Fruit fly (Drosophila melanogaster) whole organism, embryonic: ENCODE results near the gene CG42486.

Experiments used
- Awh ChIP-seq: fragments of 200-800 bp; sonication (Bioruptor generic); IDR thresholded peaks from 2 replicates; pipeline ENCODE4, ENCODE4 v1.3.6; 2022; ENCODE audit warnings: missing biosample characterization, missing genetic modification characterization
- Bgb ChIP-seq: fragments of 200-800 bp; sonication (Bioruptor generic); IDR thresholded peaks from 2 replicates; pipeline ENCODE4 v1.3.6; 2022; ENCODE audit warnings: missing biosample characterization, missing genetic modification characterization; ENCODE audit not compliant: partially characterized antibody
- Blimp-1 ChIP-seq: fragments of 200-800 bp; sonication (Bioruptor generic); optimal IDR thresholded peaks from 3 replicates; lab custom pipeline; 2018; ENCODE audit warnings: missing biosample characterization, missing genetic modification characterization, mild to moderate bottlenecking, moderate library complexity, missing genetic modification reagents
- CG10543 ChIP-seq: fragments of 200-800 bp; sonication (Bioruptor generic); optimal IDR thresholded peaks from 3 replicates; lab custom pipeline; 2017; ENCODE audit warnings: missing biosample characterization, mild to moderate bottlenecking, missing genetic modification characterization, moderate library complexity
- CG1233 ChIP-seq: fragments of 200-800 bp; sonication (Bioruptor generic); optimal IDR thresholded peaks from 4 replicates; lab custom pipeline; 2018; ENCODE audit warnings: missing biosample characterization, mild to moderate bottlenecking, missing genetic modification characterization
- CG12659 ChIP-seq: fragments of 200-800 bp; sonication (Bioruptor generic); optimal IDR thresholded peaks from 3 replicates; lab custom pipeline; 2017; ENCODE audit warnings: mild to moderate bottlenecking, missing biosample characterization, missing genetic modification reagents, missing genetic modification characterization
- CG13287 ChIP-seq: fragments of 200-800 bp; sonication (Bioruptor generic); IDR thresholded peaks from 2 replicates; pipeline ENCODE4 v1.3.6; 2022; ENCODE audit warnings: missing biosample characterization, missing genetic modification characterization; ENCODE audit not compliant: partially characterized antibody
- CG13296 ChIP-seq: fragments of 200-800 bp; sonication (Bioruptor generic); optimal IDR thresholded peaks from 3 replicates; lab custom pipeline; 2018; ENCODE audit warnings: missing biosample characterization, mild to moderate bottlenecking, missing genetic modification characterization
- CG13624 ChIP-seq: fragments of 200-800 bp; sonication (Bioruptor generic); optimal IDR thresholded peaks from 2 replicates; lab custom pipeline; 2016; ENCODE audit warnings: missing biosample characterization, missing genetic modification characterization
- CG14014 ChIP-seq: fragments of 200-800 bp; sonication (Bioruptor generic); IDR thresholded peaks from 2 replicates; pipeline ENCODE4 v1.3.6; 2022; ENCODE audit warnings: missing biosample characterization, missing genetic modification characterization
- CG15514 ChIP-seq: fragments of 200-800 bp; sonication (Bioruptor generic); optimal IDR thresholded peaks from 3 replicates; lab custom pipeline; 2017; ENCODE audit warnings: missing biosample characterization, missing genetic modification characterization, mild to moderate bottlenecking, moderate library complexity, missing genetic modification reagents
- CG17359 ChIP-seq: fragments of 200-800 bp; sonication (Bioruptor generic); optimal IDR thresholded peaks from 3 replicates; lab custom pipeline; 2018; ENCODE audit warnings: missing biosample characterization, mild to moderate bottlenecking, missing genetic modification characterization, moderate library complexity
- CG17612 ChIP-seq: fragments of 200-800 bp; sonication (Bioruptor generic); IDR thresholded peaks from 2 replicates; pipeline ENCODE4 v1.3.6; 2022; ENCODE audit warnings: missing biosample characterization, missing genetic modification characterization
- CG17912 ChIP-seq: fragments of 200-800 bp; sonication (Bioruptor generic); optimal IDR thresholded peaks from 2 replicates; lab custom pipeline; 2018; ENCODE audit warnings: missing biosample characterization, mild to moderate bottlenecking, missing genetic modification characterization
- CG2120 ChIP-seq: fragments of 200-800 bp; sonication (Bioruptor generic); optimal IDR thresholded peaks from 3 replicates; lab custom pipeline; 2016; ENCODE audit warnings: missing biosample characterization, missing genetic modification characterization
- CG2875 ChIP-seq: fragments of 200-800 bp; sonication (Bioruptor generic); optimal IDR thresholded peaks from 2 replicates; lab custom pipeline; 2017; ENCODE audit warnings: missing biosample characterization, mild to moderate bottlenecking, missing genetic modification characterization, missing genetic modification reagents
- CG31388 ChIP-seq: fragments of 200-800 bp; sonication (Bioruptor generic); optimal IDR thresholded peaks from 2 replicates; lab custom pipeline; 2016; ENCODE audit warnings: missing biosample characterization, missing genetic modification characterization
- CG32772 ChIP-seq: fragments of 200-800 bp; sonication (Bioruptor generic); IDR thresholded peaks from 2 replicates; pipeline ENCODE4 v1.3.6; 2022; ENCODE audit warnings: missing biosample characterization, missing genetic modification characterization
- CG3281 ChIP-seq: fragments of 200-800 bp; sonication (Bioruptor generic); optimal IDR thresholded peaks from 3 replicates; lab custom pipeline; 2017; ENCODE audit warnings: missing biosample characterization, mild to moderate bottlenecking, missing genetic modification characterization
- CG8388 ChIP-seq: fragments of 200-800 bp; sonication (Bioruptor generic); optimal IDR thresholded peaks from 2 replicates; lab custom pipeline; 2019; ENCODE audit warnings: missing biosample characterization, mild to moderate bottlenecking, missing genetic modification characterization, moderate library complexity
- CG8924 ChIP-seq: fragments of 200-800 bp; optimal IDR thresholded peaks from 3 replicates; lab custom pipeline; 2019; ENCODE audit warnings: missing biosample characterization, mild to moderate bottlenecking, missing genetic modification characterization, moderate library complexity
- CG8944 ChIP-seq: fragments of 200-800 bp; sonication (Bioruptor generic); optimal IDR thresholded peaks from 3 replicates; lab custom pipeline; 2016; ENCODE audit warnings: missing biosample characterization, missing genetic modification characterization
- CTCF ChIP-seq: fragments of 200-800 bp; sonication (Bioruptor generic); optimal IDR thresholded peaks from 2 replicates; lab custom pipeline; 2017; ENCODE audit warnings: missing biosample characterization, mild to moderate bottlenecking, missing genetic modification characterization, moderate library complexity
- Fer1 ChIP-seq: fragments of 200-800 bp; sonication (Bioruptor generic); optimal IDR thresholded peaks from 2 replicates; lab custom pipeline; 2017; ENCODE audit warnings: missing biosample characterization, mild to moderate bottlenecking, missing genetic modification characterization
- HLHmδ ChIP-seq: fragments of 200-800 bp; sonication (Bioruptor generic); optimal IDR thresholded peaks from 2 replicates; lab custom pipeline; 2018; ENCODE audit warnings: missing biosample characterization, mild to moderate bottlenecking, missing genetic modification characterization, moderate library complexity
- Hand ChIP-seq: fragments of 200-800 bp; sonication (Bioruptor generic); optimal IDR thresholded peaks from 2 replicates; lab custom pipeline; 2017; ENCODE audit warnings: mild to moderate bottlenecking, missing biosample characterization, missing genetic modification reagents, missing genetic modification characterization
- HmgD ChIP-seq: fragments of 200-800 bp; sonication (Bioruptor generic); optimal IDR thresholded peaks from 3 replicates; lab custom pipeline; 2016; ENCODE audit warnings: missing biosample characterization, missing genetic modification characterization
- Hmr ChIP-seq: fragments of 200-800 bp; sonication (Bioruptor generic); optimal IDR thresholded peaks from 3 replicates; lab custom pipeline; 2017; ENCODE audit warnings: mild to moderate bottlenecking, missing biosample characterization, missing genetic modification reagents, missing genetic modification characterization
- Hsf ChIP-seq: fragments of 200-800 bp; sonication (Bioruptor generic); optimal IDR thresholded peaks from 3 replicates; lab custom pipeline; 2016; ENCODE audit warnings: missing biosample characterization, missing genetic modification characterization
- Med ChIP-seq: fragments of 200-800 bp; sonication (Bioruptor generic); peaks from one replicate; lab custom pipeline; 2016; ENCODE audit warnings: missing biosample characterization, missing genetic modification characterization, mild to moderate bottlenecking, inconsistent platforms, moderate library complexity
- Oaz ChIP-seq: fragments of 200-800 bp; sonication (Bioruptor generic); IDR thresholded peaks from 2 replicates; pipeline ENCODE4 v1.3.6; 2022; ENCODE audit warnings: missing biosample characterization, missing genetic modification characterization
- Scr ChIP-seq: fragments of 200-800 bp; sonication (Bioruptor generic); IDR thresholded peaks from 2 replicates; pipeline ENCODE4 v1.3.6; 2022; ENCODE audit warnings: missing biosample characterization, missing genetic modification characterization; ENCODE audit not compliant: partially characterized antibody
- Taf1 ChIP-seq: fragments of 200-800 bp; sonication (Bioruptor generic); IDR thresholded peaks from 2 replicates; pipeline ENCODE4 v1.3.6; 2022; ENCODE audit warnings: missing biosample characterization, missing genetic modification characterization
- abd-A ChIP-seq: fragments of 200-800 bp; sonication (Bioruptor generic); optimal IDR thresholded peaks from 3 replicates; lab custom pipeline; 2019; ENCODE audit warnings: missing biosample characterization, mild to moderate bottlenecking, missing genetic modification characterization, moderate library complexity
- cas ChIP-seq: fragments of 200-800 bp; sonication (Bioruptor generic); IDR thresholded peaks from 2 replicates; pipeline ENCODE4 v1.3.6; 2022; ENCODE audit warnings: missing biosample characterization, missing genetic modification characterization
- ci ChIP-seq: fragments of 200-800 bp; sonication (Bioruptor generic); IDR thresholded peaks from 3 replicates; pipeline ENCODE4 v1.3.6; 2022; ENCODE audit warnings: missing biosample characterization, missing genetic modification characterization
- dpn ChIP-seq, 2 experiments: fragments of 200-800 bp; sonication (Bioruptor generic); optimal IDR thresholded peaks; 3 replicates each; lab custom pipeline; 2016; ENCODE audit warnings: missing biosample characterization in 2 of 2, missing genetic modification characterization in 2 of 2
- ems ChIP-seq: fragments of 200-800 bp; sonication (Bioruptor generic); optimal IDR thresholded peaks from 3 replicates; lab custom pipeline; 2016; ENCODE audit warnings: missing biosample characterization, missing genetic modification characterization
- en ChIP-seq: fragments of 200-800 bp; sonication (Bioruptor generic); optimal IDR thresholded peaks from 2 replicates; lab custom pipeline; 2016; ENCODE audit warnings: missing biosample characterization, missing genetic modification characterization
- fd3F ChIP-seq: fragments of 200-800 bp; sonication (Bioruptor generic); optimal IDR thresholded peaks from 2 replicates; lab custom pipeline; 2018; ENCODE audit warnings: missing biosample characterization, mild to moderate bottlenecking, missing genetic modification characterization, moderate library complexity
- ken ChIP-seq: fragments of 200-800 bp; sonication (Bioruptor generic); IDR thresholded peaks from 3 replicates; pipeline ENCODE4 v1.3.6; 2022; ENCODE audit warnings: missing biosample characterization, missing genetic modification characterization
- lab ChIP-seq: fragments of 200-800 bp; sonication (Bioruptor generic); optimal IDR thresholded peaks from 3 replicates; lab custom pipeline; 2017; ENCODE audit warnings: missing biosample characterization, missing genetic modification characterization, mild to moderate bottlenecking, moderate library complexity, missing genetic modification reagents
- lmd ChIP-seq: fragments of 200-800 bp; sonication (Bioruptor generic); IDR thresholded peaks from 2 replicates; pipeline ENCODE4 v1.3.6; 2022; ENCODE audit warnings: missing biosample characterization, missing genetic modification characterization
- sd ChIP-seq: fragments of 200-800 bp; sonication (Bioruptor generic); optimal IDR thresholded peaks from 3 replicates; lab custom pipeline; 2018; ENCODE audit warnings: missing biosample characterization, mild to moderate bottlenecking, missing genetic modification characterization, moderate library complexity
- sens ChIP-seq: fragments of 200-800 bp; sonication (Bioruptor generic); peaks from one replicate; lab custom pipeline; 2016; ENCODE audit warnings: missing biosample characterization, missing genetic modification characterization
- sima ChIP-seq: fragments of 200-800 bp; sonication (Bioruptor generic); optimal IDR thresholded peaks from 2 replicates; lab custom pipeline; 2016; ENCODE audit warnings: missing biosample characterization, missing genetic modification characterization
- sr ChIP-seq: fragments of 200-800 bp; sonication (Bioruptor generic); IDR thresholded peaks from 3 replicates; pipeline ENCODE4 v1.3.6; 2022; ENCODE audit warnings: missing biosample characterization, missing genetic modification characterization
- trh ChIP-seq: fragments of 200-800 bp; sonication (Bioruptor generic); optimal IDR thresholded peaks from 2 replicates; lab custom pipeline; 2016; ENCODE audit warnings: missing biosample characterization, missing genetic modification characterization
- tup ChIP-seq: fragments of 200-800 bp; sonication (Bioruptor generic); optimal IDR thresholded peaks from 2 replicates; lab custom pipeline; 2016; ENCODE audit warnings: missing biosample characterization, mild to moderate bottlenecking, missing genetic modification characterization, moderate library complexity
- zf30C ChIP-seq: fragments of 200-800 bp; sonication (Bioruptor generic); optimal IDR thresholded peaks from 3 replicates; lab custom pipeline; 2018; ENCODE audit warnings: missing biosample characterization, mild to moderate bottlenecking, missing genetic modification characterization
- zfh2 ChIP-seq: fragments of 200-800 bp; sonication (Bioruptor generic); optimal IDR thresholded peaks from 2 replicates; lab custom pipeline; 2016; ENCODE audit warnings: missing biosample characterization, missing genetic modification characterization

The CG42486 gene

DNA sequence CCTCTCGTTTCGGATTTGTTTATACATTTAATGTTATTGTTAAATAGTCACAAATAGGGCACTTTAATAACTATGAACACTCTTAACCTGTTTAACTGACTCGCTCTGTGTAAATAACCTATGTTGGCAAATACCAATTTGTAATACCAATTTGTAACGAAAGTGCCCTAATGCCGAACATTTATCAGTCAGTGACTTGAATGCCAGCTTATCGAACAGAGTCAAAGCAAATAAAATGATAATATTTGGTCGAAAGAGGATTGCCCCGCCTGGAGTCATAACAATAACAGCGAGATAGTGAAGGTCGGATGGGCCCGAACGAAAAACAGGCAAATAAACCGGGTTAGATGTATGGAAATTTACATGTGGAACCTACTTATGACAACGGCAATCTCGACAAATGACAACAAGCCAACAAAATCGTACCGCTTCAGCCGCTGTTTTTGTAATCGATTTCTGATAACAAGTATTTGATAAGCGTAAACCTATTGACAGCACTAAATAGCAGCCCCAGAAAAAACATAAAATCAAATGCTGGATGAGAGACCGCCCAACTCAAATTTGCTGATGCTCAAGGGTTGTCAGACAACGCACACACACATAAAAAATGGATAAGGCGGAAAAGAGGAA is 2.3 kb downstream of the CG42486 start (continued):
- TF ChIP-seq Oaz (GFP tag; lab: Robert Waterston, UW) = no peak
- TF ChIP-seq Blimp-1 (GFP tag; lab: Kevin White, UChicago) = no peak
- TF ChIP-seq Hmr (GFP tag; lab: Kevin White, UChicago) = peak; percentile 41
- no peak for TF ChIP-seq tup (GFP tag; lab: Kevin White, UChicago)
- peak; percentile 24 for TF ChIP-seq CG12659 (GFP tag; lab: Kevin White, UChicago)
- TF ChIP-seq sima (GFP tag; lab: Kevin White, UChicago) = no peak
- TF ChIP-seq trh (GFP tag; lab: Kevin White, UChicago) = no peak
- TF ChIP-seq CG8944 (GFP tag; lab: Kevin White, UChicago) = no peak
- no peak for TF ChIP-seq CG2875 (GFP tag; lab: Kevin White, UChicago)
- TF ChIP-seq lab (GFP tag; lab: Kevin White, UChicago) = peak; percentile 48
- peak; percentile 30 for TF ChIP-seq sd (tag; lab: Kevin White, UChicago)
- TF ChIP-seq CTCF (GFP tag; lab: Kevin White, UChicago) = no peak
- TF ChIP-seq sens = peak; percentile 49
- peak; percentile 27 for TF ChIP-seq Fer1 (GFP tag; lab: Kevin White, UChicago)
- peak; percentile 81 for TF ChIP-seq Med (GFP tag; lab: Kevin White, UChicago)
- TF ChIP-seq CG14014 (GFP tag; lab: Robert Waterston, UW) = peak; percentile 29; the same call in 1 of the 2 replicates
- no peak for TF ChIP-seq Hsf (GFP tag; lab: Kevin White, UChicago)
- TF ChIP-seq en (GFP tag; lab: Kevin White, UChicago) = no peak
- no peak for TF ChIP-seq CG1233 (GFP tag; lab: Kevin White, UChicago)
- TF ChIP-seq CG13624 (GFP tag; lab: Kevin White, UChicago) = no peak
- TF ChIP-seq HLHmδ = no peak
- TF ChIP-seq CG17912 (GFP tag; lab: Kevin White, UChicago) = no peak
- TF ChIP-seq CG8924 = no peak
- TF ChIP-seq zf30C (GFP tag; lab: Kevin White, UChicago) = no peak
- TF ChIP-seq lmd = no peak
- TF ChIP-seq Awh (GFP tag; lab: Robert Waterston, UW) = peak; percentile 57; the same call in 1 of the 2 replicates
- TF ChIP-seq ken = no peak
- peak; percentile 29 for TF ChIP-seq CG13296 (GFP tag; lab: Kevin White, UChicago)
- TF ChIP-seq dpn (GFP tag; optimal IDR thresholded peaks at IDR 0.05; lab: Kevin White, UChicago) = no peak
- TF ChIP-seq CG17359 (tag; lab: Kevin White, UChicago) = no peak
- TF ChIP-seq ems (GFP tag; lab: Kevin White, UChicago) = no peak
- no peak for TF ChIP-seq CG32772
- no peak for TF ChIP-seq zfh2 (GFP tag; lab: Kevin White, UChicago)
- TF ChIP-seq cas (GFP tag; lab: Robert Waterston, UW) = no peak
- TF ChIP-seq Bgb (GFP tag; lab: Robert Waterston, UW) = no peak
- no peak for TF ChIP-seq CG17612
- TF ChIP-seq abd-A (tag; lab: Kevin White, UChicago) = peak; percentile 13
- no peak for TF ChIP-seq fd3F (GFP tag; lab: Kevin White, UChicago)
- TF ChIP-seq sr (GFP tag; lab: Robert Waterston, UW) = no peak
- no peak for TF ChIP-seq Scr (GFP tag; lab: Robert Waterston, UW)
- TF ChIP-seq CG13287 (GFP tag; lab: Robert Waterston, UW) = no peak
- TF ChIP-seq CG2120 (GFP tag; lab: Kevin White, UChicago) = peak; percentile 1
- peak; percentile 33 for TF ChIP-seq CG15514
- TF ChIP-seq HmgD = no peak
- no peak for TF ChIP-seq CG31388
- TF ChIP-seq Hand (GFP tag; lab: Kevin White, UChicago) = no peak
- no peak for TF ChIP-seq CG8388
- TF ChIP-seq CG3281 (GFP tag; lab: Kevin White, UChicago) = peak; percentile 20
- TF ChIP-seq Taf1 = no peak
- 0 out of 3 replicates have a peak, but pooled peaks have one; percentile 7 for TF ChIP-seq ci
- no peak for TF ChIP-seq CG10543 (GFP tag; lab: Kevin White, UChicago)
